Worm (Caenorhabditis elegans) whole organism, midembryonic: ENCODE data around the gene C01G12.16.

Source experiments
- T22C8.4 ChIP-seq: fragments of 200-800 bp; sonication (Bioruptor generic); IDR thresholded peaks from 2 replicates; pipeline ENCODE4 v1.3.6; 2022; ENCODE audit warnings: missing genetic modification characterization, missing compliant biosample characterization
- cog-1 ChIP-seq: sonication (generic microtip); optimal IDR thresholded peaks from 2 replicates; lab custom pipeline; 2016; ENCODE audit warnings: missing genetic modification characterization, missing compliant biosample characterization
- flt-1 ChIP-seq: fragments of 200-800 bp; sonication (Bioruptor generic); IDR thresholded peaks from 2 replicates; pipeline ENCODE4 v1.3.6; 2022; ENCODE audit warnings: missing genetic modification characterization, missing compliant biosample characterization
- klf-2 ChIP-seq: fragments of 200-800 bp; sonication (Bioruptor generic); conservative IDR thresholded peaks from 2 replicates; pipeline ENCODE4 v1.3.6; 2022; ENCODE audit warnings: missing genetic modification reagents, missing genetic modification characterization, missing compliant biosample characterization
- med-1 ChIP-seq: sonication (generic microtip); optimal IDR thresholded peaks from 2 replicates; lab custom pipeline; 2017; ENCODE audit warnings: missing genetic modification characterization, mild to moderate bottlenecking, missing compliant biosample characterization, antibody characterized with exemption, missing genetic modification reagents; ENCODE audit not compliant: insufficient read depth
- ref-1 ChIP-seq: fragments of 200-800 bp; sonication (Bioruptor generic); conservative IDR thresholded peaks from 2 replicates; pipeline ENCODE4 v1.3.6; 2022; ENCODE audit warnings: missing genetic modification reagents, missing genetic modification characterization, missing compliant biosample characterization
- tab-1 ChIP-seq: fragments of 200-800 bp; sonication (Bioruptor generic); IDR thresholded peaks from 2 replicates; pipeline ENCODE4 v1.3.6; 2022; ENCODE audit warnings: missing genetic modification characterization, missing compliant biosample characterization
- ztf-23 ChIP-seq: fragments of 200-800 bp; sonication (Bioruptor generic); IDR thresholded peaks from 2 replicates; pipeline ENCODE4 v1.3.6; 2022; ENCODE audit warnings: missing genetic modification reagents, missing genetic modification characterization, missing compliant biosample characterization
- ztf-29 ChIP-seq: fragments of 200-800 bp; sonication (Bioruptor generic); IDR thresholded peaks from 2 replicates; pipeline ENCODE4 v1.3.6; 2022; ENCODE audit warnings: missing genetic modification reagents, missing genetic modification characterization, missing compliant biosample characterization

Gene C01G12.16

ce11 chrIII:4187845-4188244, 26.8 kb downstream of the C01G12.16 start, which contains the start of gene R74.2:
Gene R74.2 (plus strand): TSS chrIII:4188160.
- TF ChIP-seq klf-2 (GFP tag; lab: Robert Waterston, UW) (no peak), ztf-23 (no peak), ztf-29 (GFP tag; lab: Robert Waterston, UW) (no peak), flt-1 (GFP tag; lab: Robert Waterston, UW) (no peak), med-1 (GFP tag; lab: Kevin White, UChicago) (no peak), ref-1 (no peak), T22C8.4 (no peak), tab-1 (GFP tag; lab: Robert Waterston, UW) (no peak), cog-1 (no peak)

- TF ChIP-seq ztf-29 (GFP tag; lab: Robert Waterston, UW): 0 out of 2 replicates have a peak, but pooled peaks have one; percentile 37
- TF ChIP-seq tab-1 (GFP tag; lab: Robert Waterston, UW): no peak
These were observed 28.6 kb downstream of the C01G12.16 start for ce11 chrIII:4189602-4190001.

- TF ChIP-seq med-1 (GFP tag; lab: Kevin White, UChicago) (no peak), klf-2 (GFP tag; lab: Robert Waterston, UW) (no peak), ztf-23 (no peak), T22C8.4 (no peak), ref-1 (no peak), tab-1 (GFP tag; lab: Robert Waterston, UW) (no peak), ztf-29 (GFP tag; lab: Robert Waterston, UW) (no peak), cog-1 (no peak), flt-1 (GFP tag; lab: Robert Waterston, UW) (no peak)
These were observed 29.2 kb downstream of the C01G12.16 start, which contains the start of gene spp-28 for ce11 chrIII:4190241-4190640. Gene spp-28 (minus strand): TSS chrIII:4190341.

- TF ChIP-seq ref-1 (no peak), klf-2 (GFP tag; lab: Robert Waterston, UW) (no peak), med-1 (GFP tag; lab: Kevin White, UChicago) (no peak), ztf-29 (GFP tag; lab: Robert Waterston, UW) (no peak)
These were observed 30.1 kb downstream of the C01G12.16 start, which contains the start of gene dnj-16 for ce11 chrIII:4191091-4191638. Gene dnj-16 (plus strand): TSS chrIII:4191141.

ce11 chrIII:4193659-4194103, 32.6 kb downstream of the C01G12.16 start, which contains the start of gene xbp-1:
Gene xbp-1 (plus strand): TSS chrIII:4193809.
- TF ChIP-seq flt-1 (GFP tag; lab: Robert Waterston, UW) (peak; percentile 66), ztf-29 (GFP tag; lab: Robert Waterston, UW) (0 out of 2 replicates have a peak, but pooled peaks have one; percentile 45), cog-1 (peak; percentile 45), klf-2 (GFP tag; lab: Robert Waterston, UW) (no peak), ztf-23 (peak; percentile 41; the same call in 1 of the 2 replicates), ref-1 (no peak)

- TF ChIP-seq med-1 (GFP tag; lab: Kevin White, UChicago): no peak
- no peak for TF ChIP-seq cog-1
- no peak for TF ChIP-seq tab-1 (GFP tag; lab: Robert Waterston, UW)
- no peak for TF ChIP-seq flt-1 (GFP tag; lab: Robert Waterston, UW)
- no peak for TF ChIP-seq T22C8.4
- TF ChIP-seq klf-2 (GFP tag; lab: Robert Waterston, UW): no peak
- no peak for TF ChIP-seq ztf-29 (GFP tag; lab: Robert Waterston, UW)
- no peak for TF ChIP-seq ref-1
- no peak for TF ChIP-seq ztf-23
These were observed 33.5 kb downstream of the C01G12.16 start for ce11 chrIII:4194349-4195110.

- TF ChIP-seq ref-1 (no peak), flt-1 (GFP tag; lab: Robert Waterston, UW) (no peak), klf-2 (GFP tag; lab: Robert Waterston, UW) (no peak), ztf-23 (no peak), tab-1 (GFP tag; lab: Robert Waterston, UW) (no peak), cog-1 (no peak), T22C8.4 (no peak), med-1 (GFP tag; lab: Kevin White, UChicago) (no peak), ztf-29 (GFP tag; lab: Robert Waterston, UW) (no peak)
These were observed 34.4 kb downstream of the C01G12.16 start for ce11 chrIII:4195306-4196008.

ce11 chrIII:4196301-4196987, 35.4 kb downstream of the C01G12.16 start:
- peak; percentile 75 for TF ChIP-seq ztf-23
- no peak for TF ChIP-seq ztf-29 (GFP tag; lab: Robert Waterston, UW)
- TF ChIP-seq cog-1: peak; percentile 47

- TF ChIP-seq ztf-29 (GFP tag; lab: Robert Waterston, UW) (no peak), flt-1 (GFP tag; lab: Robert Waterston, UW) (no peak), med-1 (GFP tag; lab: Kevin White, UChicago) (no peak), ztf-23 (no peak), cog-1 (no peak), tab-1 (GFP tag; lab: Robert Waterston, UW) (no peak), T22C8.4 (no peak), klf-2 (GFP tag; lab: Robert Waterston, UW) (no peak), ref-1 (no peak)
These were observed 35.9 kb downstream of the C01G12.16 start, which contains the start of gene asd-1 for ce11 chrIII:4196988-4197384. Gene asd-1 (plus strand): TSS chrIII:4197285.
